Worm (Caenorhabditis elegans) whole organism, midembryonic: Measurements from ENCODE around the gene R09E10.13.

Experiments
- T22C8.4 ChIP-seq: fragments of 200-800 bp; sonication (Bioruptor generic); IDR thresholded peaks from 2 replicates; pipeline ENCODE4 v1.3.6; 2022; ENCODE audit warnings: missing genetic modification characterization, missing compliant biosample characterization
- cog-1 ChIP-seq: sonication (generic microtip); optimal IDR thresholded peaks from 2 replicates; lab custom pipeline; 2016; ENCODE audit warnings: missing genetic modification characterization, missing compliant biosample characterization
- flt-1 ChIP-seq: fragments of 200-800 bp; sonication (Bioruptor generic); IDR thresholded peaks from 2 replicates; pipeline ENCODE4 v1.3.6; 2022; ENCODE audit warnings: missing genetic modification characterization, missing compliant biosample characterization
- klf-2 ChIP-seq: fragments of 200-800 bp; sonication (Bioruptor generic); conservative IDR thresholded peaks from 2 replicates; pipeline ENCODE4 v1.3.6; 2022; ENCODE audit warnings: missing genetic modification reagents, missing genetic modification characterization, missing compliant biosample characterization
- med-1 ChIP-seq: sonication (generic microtip); optimal IDR thresholded peaks from 2 replicates; lab custom pipeline; 2017; ENCODE audit warnings: missing genetic modification characterization, mild to moderate bottlenecking, missing compliant biosample characterization, antibody characterized with exemption, missing genetic modification reagents; ENCODE audit not compliant: insufficient read depth
- ref-1 ChIP-seq: fragments of 200-800 bp; sonication (Bioruptor generic); conservative IDR thresholded peaks from 2 replicates; pipeline ENCODE4 v1.3.6; 2022; ENCODE audit warnings: missing genetic modification reagents, missing genetic modification characterization, missing compliant biosample characterization
- tab-1 ChIP-seq: fragments of 200-800 bp; sonication (Bioruptor generic); IDR thresholded peaks from 2 replicates; pipeline ENCODE4 v1.3.6; 2022; ENCODE audit warnings: missing genetic modification characterization, missing compliant biosample characterization
- ztf-23 ChIP-seq: fragments of 200-800 bp; sonication (Bioruptor generic); IDR thresholded peaks from 2 replicates; pipeline ENCODE4 v1.3.6; 2022; ENCODE audit warnings: missing genetic modification reagents, missing genetic modification characterization, missing compliant biosample characterization
- ztf-29 ChIP-seq: fragments of 200-800 bp; sonication (Bioruptor generic); IDR thresholded peaks from 2 replicates; pipeline ENCODE4 v1.3.6; 2022; ENCODE audit warnings: missing genetic modification reagents, missing genetic modification characterization, missing compliant biosample characterization

R09E10.13 gene

ce11 chrIV:10288575-10288974, 6.4 kb downstream of the R09E10.13 start:
- TF ChIP-seq flt-1 (GFP tag; lab: Robert Waterston, UW) (no peak), klf-2 (GFP tag; lab: Robert Waterston, UW) (no peak), cog-1 (tag; lab: Kevin White, UChicago) (no peak), tab-1 (GFP tag; lab: Robert Waterston, UW) (no peak), ref-1 (GFP tag; lab: Robert Waterston, UW) (no peak), ztf-29 (GFP tag; lab: Robert Waterston, UW) (no peak), ztf-23 (GFP tag; lab: Robert Waterston, UW) (no peak), T22C8.4 (no peak), med-1 (GFP tag; lab: Kevin White, UChicago) (no peak)

ce11 chrIV:10286655-10287054, 8.3 kb downstream of the R09E10.13 start, which contains the start of gene ebax-1:
ebax-1 (plus strand) TSS chrIV:10286955.
- TF ChIP-seq flt-1 (GFP tag; lab: Robert Waterston, UW) (no peak), tab-1 (GFP tag; lab: Robert Waterston, UW) (no peak), klf-2 (GFP tag; lab: Robert Waterston, UW) (no peak), ref-1 (GFP tag; lab: Robert Waterston, UW) (no peak), med-1 (GFP tag; lab: Kevin White, UChicago) (no peak), cog-1 (tag; lab: Kevin White, UChicago) (no peak), ztf-29 (GFP tag; lab: Robert Waterston, UW) (no peak), T22C8.4 (no peak), ztf-23 (GFP tag; lab: Robert Waterston, UW) (no peak)

- no peak for TF ChIP-seq ztf-23 (GFP tag; lab: Robert Waterston, UW)
- no peak for TF ChIP-seq cog-1 (tag; lab: Kevin White, UChicago)
- no peak for TF ChIP-seq med-1 (GFP tag; lab: Kevin White, UChicago)
- TF ChIP-seq tab-1 (GFP tag; lab: Robert Waterston, UW) = no peak
- no peak for TF ChIP-seq ztf-29 (GFP tag; lab: Robert Waterston, UW)
- TF ChIP-seq T22C8.4 = no peak
- TF ChIP-seq ref-1 (GFP tag; lab: Robert Waterston, UW) = no peak
- no peak for TF ChIP-seq flt-1 (GFP tag; lab: Robert Waterston, UW)
- TF ChIP-seq klf-2 (GFP tag; lab: Robert Waterston, UW) = no peak
Observed at ce11 chrIV:10285328-10285727, 9.6 kb downstream of the R09E10.13 start.

DNA sequence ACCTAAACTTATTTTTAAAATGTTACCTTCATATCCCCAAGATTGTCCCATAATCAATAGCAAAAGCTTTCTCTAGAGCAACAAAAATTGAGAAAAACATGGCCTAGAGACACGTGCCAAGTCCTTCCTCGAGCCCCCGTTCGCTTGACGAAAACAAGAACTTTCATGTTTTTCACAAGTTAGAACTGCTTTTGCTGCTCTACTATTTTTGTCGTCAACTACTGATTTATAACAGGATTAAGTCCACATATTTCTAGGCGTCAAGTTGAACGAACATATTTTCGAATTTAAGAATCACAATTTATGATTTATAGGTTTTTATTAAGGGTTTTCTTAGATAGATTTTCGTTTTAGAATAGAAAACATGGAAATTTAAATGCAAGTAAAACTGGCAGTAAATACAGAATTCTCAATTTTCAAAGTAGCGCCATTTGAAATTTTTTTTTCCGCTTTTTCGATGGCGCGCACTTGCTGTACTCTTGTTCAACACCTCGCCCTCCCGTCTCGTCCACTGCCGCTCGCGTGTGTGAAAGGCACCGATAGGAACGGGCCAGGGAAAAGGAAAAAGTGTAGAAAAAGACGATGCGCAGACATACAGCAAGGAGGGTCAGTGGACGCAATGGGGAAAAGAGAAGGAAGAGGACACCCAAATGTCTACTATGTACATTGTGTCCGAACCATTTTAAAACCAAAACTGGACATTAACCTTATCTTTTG, 10.6 kb downstream of the R09E10.13 start, which contains the start of gene rad-51:
rad-51 (minus strand) TSS at position 51 of the 717 bp plus-strand sequence.
- TF ChIP-seq ztf-23 (GFP tag; lab: Robert Waterston, UW) = no peak
- TF ChIP-seq T22C8.4 = no peak
- TF ChIP-seq med-1 (GFP tag; lab: Kevin White, UChicago) = no peak
- TF ChIP-seq ztf-29 (GFP tag; lab: Robert Waterston, UW) = no peak
- TF ChIP-seq cog-1 (tag; lab: Kevin White, UChicago) = peak; percentile 38
- no peak for TF ChIP-seq klf-2 (GFP tag; lab: Robert Waterston, UW)
- no peak for TF ChIP-seq ref-1 (GFP tag; lab: Robert Waterston, UW)
- TF ChIP-seq tab-1 (GFP tag; lab: Robert Waterston, UW) = 0 out of 2 replicates have a peak, but pooled peaks have one; percentile 9
- no peak for TF ChIP-seq flt-1 (GFP tag; lab: Robert Waterston, UW)

- no peak for TF ChIP-seq ztf-23 (GFP tag; lab: Robert Waterston, UW)
- no peak for TF ChIP-seq cog-1 (tag; lab: Kevin White, UChicago)
- no peak for TF ChIP-seq ref-1 (GFP tag; lab: Robert Waterston, UW)
- TF ChIP-seq T22C8.4 = no peak
- TF ChIP-seq tab-1 (GFP tag; lab: Robert Waterston, UW) = no peak
- no peak for TF ChIP-seq ztf-29 (GFP tag; lab: Robert Waterston, UW)
- no peak for TF ChIP-seq klf-2 (GFP tag; lab: Robert Waterston, UW)
- no peak for TF ChIP-seq med-1 (GFP tag; lab: Kevin White, UChicago)
- TF ChIP-seq flt-1 (GFP tag; lab: Robert Waterston, UW) = no peak
Observed at ce11 chrIV:10281482-10281881, 13.5 kb downstream of the R09E10.13 start, which contains the start of gene thk-1. thk-1 (minus strand) TSS chrIV:10281582.

- TF ChIP-seq cog-1 (tag; lab: Kevin White, UChicago) = no peak
- TF ChIP-seq T22C8.4 = no peak
- TF ChIP-seq tab-1 (GFP tag; lab: Robert Waterston, UW) = no peak
- no peak for TF ChIP-seq ztf-23 (GFP tag; lab: Robert Waterston, UW)
Observed at ce11 chrIV:10277716-10278115, 17.2 kb downstream of the R09E10.13 start, which contains the start of gene Y43C5A.4. Y43C5A.4 (plus strand) TSS chrIV:10278016.

DNA sequence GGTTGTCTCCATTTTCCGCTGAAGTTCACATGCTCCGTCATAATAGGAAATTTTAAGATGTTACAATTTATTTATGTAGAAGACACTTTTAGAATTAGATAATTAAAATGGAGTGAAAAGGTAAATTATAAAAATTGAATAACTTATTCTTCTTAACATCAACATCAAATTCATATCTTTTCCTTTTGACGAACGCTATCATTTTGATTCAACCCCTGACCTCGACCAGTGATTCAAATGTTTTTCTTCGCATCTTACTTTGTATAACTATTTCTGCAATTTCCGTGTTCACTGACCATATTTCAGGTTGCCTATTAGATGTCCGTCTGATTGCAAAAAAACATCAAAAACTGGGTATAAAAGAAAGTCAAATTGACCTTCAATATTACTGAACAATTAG, 18.0 kb downstream of the R09E10.13 start, which contains the start of gene Y43C5A.7:
Y43C5A.7 (plus strand) TSS at position 301 of the 400 bp plus-strand sequence.
- TF ChIP-seq ztf-23 (GFP tag; lab: Robert Waterston, UW) (no peak), flt-1 (GFP tag; lab: Robert Waterston, UW) (no peak), ref-1 (GFP tag; lab: Robert Waterston, UW) (no peak), ztf-29 (GFP tag; lab: Robert Waterston, UW) (no peak), T22C8.4 (no peak), med-1 (GFP tag; lab: Kevin White, UChicago) (no peak), cog-1 (tag; lab: Kevin White, UChicago) (no peak), tab-1 (GFP tag; lab: Robert Waterston, UW) (no peak), klf-2 (GFP tag; lab: Robert Waterston, UW) (no peak)

- TF ChIP-seq cog-1 (tag; lab: Kevin White, UChicago) = no peak
- no peak for TF ChIP-seq klf-2 (GFP tag; lab: Robert Waterston, UW)
- TF ChIP-seq ztf-29 (GFP tag; lab: Robert Waterston, UW) = no peak
- no peak for TF ChIP-seq flt-1 (GFP tag; lab: Robert Waterston, UW)
- TF ChIP-seq ztf-23 (GFP tag; lab: Robert Waterston, UW) = no peak
- no peak for TF ChIP-seq tab-1 (GFP tag; lab: Robert Waterston, UW)
- no peak for TF ChIP-seq ref-1 (GFP tag; lab: Robert Waterston, UW)
- no peak for TF ChIP-seq med-1 (GFP tag; lab: Kevin White, UChicago)
- no peak for TF ChIP-seq T22C8.4
Observed at ce11 chrIV:10275050-10275449, 19.9 kb downstream of the R09E10.13 start.
